Fruit fly (Drosophila melanogaster): Measurements from ENCODE around the gene RpS19a.

RpS19a gene

DNA sequence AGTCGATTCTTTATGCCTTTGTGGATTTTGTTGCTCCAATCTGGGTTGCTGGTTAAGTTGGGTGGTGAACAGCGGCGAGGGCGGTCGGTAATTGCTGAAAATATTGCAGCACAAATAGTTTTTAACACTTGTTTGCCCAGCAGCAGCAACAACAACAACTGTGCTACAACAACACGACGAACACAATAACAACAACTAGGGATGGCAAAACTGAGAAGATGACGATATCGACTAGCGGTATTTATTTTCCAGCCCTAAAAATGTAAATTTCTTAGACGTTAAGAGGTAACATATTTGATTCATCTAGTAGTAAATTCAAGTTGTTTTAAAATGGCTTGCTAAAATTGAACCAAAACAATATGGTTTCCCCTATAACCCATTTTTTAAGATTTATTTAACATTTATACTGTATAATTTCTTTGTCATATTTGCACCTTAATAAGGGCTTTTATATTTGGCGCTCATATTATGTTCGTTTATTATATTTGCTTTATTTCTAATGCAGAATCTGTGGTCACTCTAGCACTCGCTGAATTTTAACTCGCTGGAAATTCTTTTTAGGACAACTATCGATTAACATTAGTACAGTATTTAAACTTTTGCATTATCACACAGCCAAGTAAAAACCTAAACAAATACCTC is 39.2 kb upstream of the RpS19a start (continued):
- TF ChIP-seq CG12071 (GFP tag; optimal IDR thresholded peaks at IDR 0.05) (no peak), E2f2 (GFP tag; IDR thresholded peaks at IDR 0.05) (peak; percentile 75), mirr (GFP tag; optimal IDR thresholded peaks at IDR 0.05) (peak; percentile 45), CG13894 (tag; optimal IDR thresholded peaks at IDR 0.05) (no peak), zen (tag; optimal IDR thresholded peaks at IDR 0.05) (peak; percentile 11), CG6683 (GFP tag; optimal IDR thresholded peaks at IDR 0.05) (no peak), lola (GFP tag; optimal IDR thresholded peaks at IDR 0.05) (peak in 1 of 3 experiments; percentile 14), ranshi (GFP tag; IDR thresholded peaks at IDR 0.05) (no peak)

DNA sequence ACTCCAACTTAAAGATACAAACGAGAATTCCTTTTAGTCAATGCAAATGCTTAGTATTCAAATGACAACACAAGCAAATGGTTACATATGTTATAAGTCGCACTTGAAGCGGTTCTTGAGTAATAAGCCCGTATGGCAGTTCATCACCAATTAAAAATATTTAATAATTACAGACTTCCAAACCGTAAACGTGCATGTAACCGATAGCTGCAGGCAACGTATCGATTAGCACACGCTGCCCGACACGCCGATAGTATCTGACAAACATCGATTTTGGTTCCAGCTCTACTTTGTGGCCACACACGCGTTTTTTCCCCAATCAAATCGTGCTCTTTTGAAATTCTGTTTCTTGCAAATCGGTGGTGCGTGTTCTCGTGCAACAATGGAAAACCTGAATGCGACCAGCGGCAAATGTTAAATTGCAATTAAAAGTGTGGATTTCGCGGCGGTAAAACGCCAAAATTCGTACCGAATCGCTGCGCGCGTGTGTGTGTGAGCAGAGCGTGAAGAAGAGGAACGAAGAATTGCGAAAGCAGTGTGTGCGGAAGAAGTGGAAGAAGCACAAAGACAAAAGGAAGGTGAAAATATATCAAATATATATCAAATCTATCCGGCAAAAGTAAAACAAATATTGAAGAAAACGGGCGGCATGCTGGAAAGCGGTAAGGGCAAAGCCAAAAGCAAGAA is 38.6 kb upstream of the RpS19a start, which contains the start of the genes CG9784 and Nup153:
Gene CG9784 (minus strand): TSS at position 238 of the 687 bp plus-strand sequence.
Gene Nup153 (plus strand): TSS at position 264 of the 687 bp plus-strand sequence.
- no peak for TF ChIP-seq lab (GFP tag; optimal IDR thresholded peaks at IDR 0.05)
- no peak for TF ChIP-seq CG16863 (GFP tag; optimal IDR thresholded peaks at IDR 0.05)
- TF ChIP-seq lbe (GFP tag; optimal IDR thresholded peaks at IDR 0.05): no peak
- peak; percentile 97 for TF ChIP-seq bbx (GFP tag; IDR thresholded peaks at IDR 0.05; ENCODE audit: partially characterized antibody)
- TF ChIP-seq Dref (GFP tag; IDR thresholded peaks at IDR 0.05): peak; percentile 85
- no peak for TF ChIP-seq CG32772 (GFP tag; IDR thresholded peaks at IDR 0.05)
- peak; percentile 68 for TF ChIP-seq psq (GFP tag; optimal IDR thresholded peaks at IDR 0.05)
- no peak for TF ChIP-seq CG1792 (GFP tag; optimal IDR thresholded peaks at IDR 0.05)
- no peak for TF ChIP-seq wdn (GFP tag; IDR thresholded peaks at IDR 0.05)
- TF ChIP-seq Meics (GFP tag; optimal IDR thresholded peaks at IDR 0.05): no peak
- no peak for TF ChIP-seq nmo (GFP tag; optimal IDR thresholded peaks at IDR 0.05)
- TF ChIP-seq grn (GFP tag; optimal IDR thresholded peaks at IDR 0.05): no peak
- no peak for TF ChIP-seq CG3407 (GFP tag; optimal IDR thresholded peaks at IDR 0.05)
- TF ChIP-seq NC2β (GFP tag; optimal IDR thresholded peaks at IDR 0.05): no peak
- no peak for TF ChIP-seq CG8388 (GFP tag; optimal IDR thresholded peaks at IDR 0.05)
- no peak for TF ChIP-seq Side (GFP tag; optimal IDR thresholded peaks at IDR 0.05)
- no peak for TF ChIP-seq mam (GFP tag; optimal IDR thresholded peaks at IDR 0.05)
- TF ChIP-seq Hmx (GFP tag; optimal IDR thresholded peaks at IDR 0.05): no peak
- peak; percentile 44; the same call in 1 of the 2 replicates for TF ChIP-seq slbo (GFP tag; IDR thresholded peaks at IDR 0.05)
- peak; percentile 95 for TF ChIP-seq Opbp (GFP tag; IDR thresholded peaks at IDR 0.05; ENCODE audit: partially characterized antibody)
- no peak for TF ChIP-seq Ssrp (tag; optimal IDR thresholded peaks at IDR 0.05)
- no peak for TF ChIP-seq cato (GFP tag; optimal IDR thresholded peaks at IDR 0.05; ENCODE audit: borderline replicate concordance)
- TF ChIP-seq CG42726 (GFP tag; IDR thresholded peaks at IDR 0.05; ENCODE audit: partially characterized antibody): peak; percentile 89
- no peak for TF ChIP-seq zfh1 (GFP tag; IDR thresholded peaks at IDR 0.05)
- no peak for TF ChIP-seq E2f1 (GFP tag; IDR thresholded peaks at IDR 0.05)
- TF ChIP-seq insv (GFP tag; optimal IDR thresholded peaks at IDR 0.05): no peak
- TF ChIP-seq Rfx (GFP tag; IDR thresholded peaks at IDR 0.05): peak; percentile 49
- no peak for TF ChIP-seq CG33557 (GFP tag; optimal IDR thresholded peaks at IDR 0.05)
- TF ChIP-seq CG10209 (GFP tag; optimal IDR thresholded peaks at IDR 0.05): no peak
- TF ChIP-seq crp (GFP tag; optimal IDR thresholded peaks at IDR 0.05): no peak
- TF ChIP-seq CG4617 (GFP tag; optimal IDR thresholded peaks at IDR 0.05; ENCODE audit: borderline replicate concordance): no peak
- TF ChIP-seq CG1603 (tag; optimal IDR thresholded peaks at IDR 0.05): no peak
- TF ChIP-seq oc (tag; optimal IDR thresholded peaks at IDR 0.05): no peak
- TF ChIP-seq cg (GFP tag; optimal IDR thresholded peaks at IDR 0.05): peak; percentile 33
- TF ChIP-seq BEAF-32 (GFP tag; optimal IDR thresholded peaks at IDR 0.05): peak; percentile 93
- TF ChIP-seq ara (GFP tag; IDR thresholded peaks at IDR 0.05): no peak
- TF ChIP-seq Lhr (GFP tag; optimal IDR thresholded peaks at IDR 0.05): no peak
- no peak for TF ChIP-seq PHDP (tag; optimal IDR thresholded peaks at IDR 0.05)
- TF ChIP-seq zen (tag; optimal IDR thresholded peaks at IDR 0.05): no peak
